Worm (Caenorhabditis elegans): ENCODE data around the gene nlp-101.

nlp-101 gene

DNA sequence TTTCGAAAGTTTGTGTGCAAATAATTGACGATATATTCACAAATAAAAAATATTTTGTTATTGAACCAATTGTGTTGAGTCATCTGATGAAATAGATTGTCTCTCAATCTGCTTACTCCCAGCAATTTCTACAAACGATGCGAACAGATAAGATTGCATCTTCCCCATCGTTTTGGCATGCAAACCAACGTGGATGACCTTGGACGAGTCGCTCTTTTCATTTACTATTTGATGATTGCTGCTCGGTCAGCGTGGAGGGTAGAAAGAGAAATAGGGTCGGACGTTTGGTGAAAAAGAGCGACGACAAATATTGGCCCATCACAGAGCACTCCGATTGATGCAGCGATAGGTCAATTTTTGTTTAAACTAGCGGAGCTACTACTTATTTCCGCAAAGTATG lies 13.0 kb upstream of the nlp-101 start (continued):
- TF ChIP-seq hmg-1.2 (GFP tag; IDR thresholded peaks at IDR 0.05) (peak; percentile 5; the same call in 1 of the 2 replicates), dox-1 (GFP tag; IDR thresholded peaks at IDR 0.05) (no peak), lsl-1 (GFP tag; optimal IDR thresholded peaks at IDR 0.05) (no peak), attf-5 (GFP tag; optimal IDR thresholded peaks at IDR 0.05) (peak; percentile 20), B0261.1 (tag; optimal IDR thresholded peaks at IDR 0.05) (no peak), lag-1 (GFP tag; IDR thresholded peaks at IDR 0.05) (no peak)

DNA sequence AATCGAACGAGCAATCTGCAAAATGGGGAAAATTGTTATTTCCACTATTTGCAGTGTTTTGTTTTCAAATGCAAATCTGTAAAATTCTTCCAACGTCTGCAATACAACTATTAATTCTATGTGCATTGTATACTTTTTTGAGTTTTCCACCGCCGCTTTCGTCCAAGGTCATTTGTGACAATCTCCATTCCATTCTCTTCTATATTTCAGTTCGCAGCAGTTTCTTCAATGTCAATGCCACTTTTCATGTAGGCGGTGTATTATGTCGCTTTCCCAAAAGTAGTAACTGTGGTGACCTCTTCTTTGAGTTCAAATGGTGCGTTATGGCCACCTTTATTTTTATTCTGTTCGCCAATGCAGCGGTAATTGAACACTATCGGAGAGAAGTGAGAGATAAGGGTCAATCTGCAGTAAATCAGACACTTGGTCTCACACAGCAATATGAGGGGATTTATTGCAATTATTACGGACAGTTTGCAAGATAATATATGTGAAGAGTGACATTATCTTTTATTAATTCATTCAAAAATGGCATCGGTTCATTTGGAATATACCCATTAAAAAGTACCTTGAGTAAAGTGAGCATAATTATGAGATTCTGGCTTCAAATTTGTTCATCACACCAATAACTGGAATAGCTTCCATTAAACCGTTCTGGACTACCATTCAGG lies 12.0 kb upstream of the nlp-101 start:
- TF ChIP-seq lsy-27 (tag; optimal IDR thresholded peaks at IDR 0.05; ENCODE audit: borderline replicate concordance, insufficient read depth) = no peak
- no peak for TF ChIP-seq atf-7 (tag; optimal IDR thresholded peaks at IDR 0.05)
- peak; percentile 26 for TF ChIP-seq unc-62 (GFP tag; optimal IDR thresholded peaks at IDR 0.05)
- TF ChIP-seq mcd-1 (GFP tag; IDR thresholded peaks at IDR 0.05) = no peak

ce11 chrX:7827989-7828388 lies 10.7 kb upstream of the nlp-101 start:
- TF ChIP-seq nhr-80 (tag; optimal IDR thresholded peaks at IDR 0.05) (peak; percentile 51), egl-44 (GFP tag; IDR thresholded peaks at IDR 0.05) (no peak)

DNA sequence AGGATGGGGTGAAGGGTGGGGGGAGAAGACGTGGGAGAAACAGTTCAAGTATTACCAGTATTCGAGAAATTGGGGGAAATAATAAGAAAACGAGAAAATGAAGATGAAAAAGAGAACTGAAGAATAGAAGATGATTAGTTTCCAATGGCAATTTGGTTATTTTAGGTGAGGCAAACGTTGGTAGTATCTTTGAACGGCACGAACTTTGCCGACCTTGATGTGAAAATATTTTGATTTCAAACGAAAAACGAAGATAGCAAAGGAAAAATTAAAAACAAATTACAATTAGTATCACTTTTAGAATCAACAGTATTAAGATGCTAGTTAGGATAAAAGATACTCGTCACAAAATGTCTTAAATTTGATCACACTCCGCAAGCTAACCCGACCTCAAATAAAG lies 4.6 kb upstream of the nlp-101 start, which contains the start of gene sul-3:
Gene sul-3 (minus strand): TSS at position 101 of the 400 bp plus-strand sequence.
- no peak for TF ChIP-seq bed-2 (GFP tag; IDR thresholded peaks at IDR 0.05)
- TF ChIP-seq Y79H2A.3 (GFP tag; conservative IDR thresholded peaks at IDR 0.05) = no peak
- TF ChIP-seq snpc-3.4 (tag; optimal IDR thresholded peaks at IDR 0.05) = no peak
- no peak for TF ChIP-seq mxl-1 (tag; optimal IDR thresholded peaks at IDR 0.05)
- TF ChIP-seq let-607 (tag; optimal IDR thresholded peaks at IDR 0.05) = no peak
- no peak for TF ChIP-seq K11D2.4 (GFP tag; IDR thresholded peaks at IDR 0.05)
- no peak for TF ChIP-seq him-1 (tag; optimal IDR thresholded peaks at IDR 0.05)
- TF ChIP-seq F37B4.10 (GFP tag; IDR thresholded peaks at IDR 0.05) = no peak
- TF ChIP-seq F10E7.11 (tag; optimal IDR thresholded peaks at IDR 0.05) = no peak
- TF ChIP-seq lin-54 (GFP tag; optimal IDR thresholded peaks at IDR 0.05) = no peak
- TF ChIP-seq D2030.7 (GFP tag; IDR thresholded peaks at IDR 0.05) = no peak
- TF ChIP-seq hlh-12 (tag; optimal IDR thresholded peaks at IDR 0.05) = no peak
- no peak for TF ChIP-seq xnd-1 (tag; optimal IDR thresholded peaks at IDR 0.05)
- TF ChIP-seq Y95B8A.8 (GFP tag; IDR thresholded peaks at IDR 0.05) = no peak
- no peak for TF ChIP-seq C17E4.6 (GFP tag; IDR thresholded peaks at IDR 0.05)
- TF ChIP-seq lir-1 (GFP tag; conservative IDR thresholded peaks at IDR 0.05) = no peak

DNA sequence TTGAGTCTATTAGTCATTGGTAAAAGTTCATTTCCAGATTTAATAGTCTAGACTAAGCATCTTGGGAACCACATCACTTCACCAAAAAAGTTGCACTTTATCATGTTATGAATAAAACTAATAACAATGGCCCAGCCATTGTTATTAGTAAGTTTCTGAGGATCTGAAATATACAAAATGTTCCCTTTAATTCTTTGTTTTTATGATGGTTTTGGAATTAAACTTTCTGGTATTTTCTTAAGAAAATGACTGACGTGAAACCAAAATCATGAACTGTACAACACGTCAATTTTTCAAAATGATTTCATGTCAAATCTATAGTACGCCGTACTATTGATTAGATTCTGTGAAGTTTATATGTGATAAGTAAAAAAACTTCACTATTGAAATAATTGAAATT lies 1.3 kb downstream of the nlp-101 start:
- TF ChIP-seq hsf-1 (GFP tag; IDR thresholded peaks at IDR 0.05) = no peak

- TF ChIP-seq dox-1 (GFP tag; IDR thresholded peaks at IDR 0.05) (no peak), attf-6 (GFP tag; IDR thresholded peaks at IDR 0.05) (no peak), T26A5.8 (tag; optimal IDR thresholded peaks at IDR 0.05) (no peak), hrde-1 (tag; optimal IDR thresholded peaks at IDR 0.05; ENCODE audit: borderline replicate concordance) (no peak), Y67H2A.10 (GFP tag; conservative IDR thresholded peaks at IDR 0.05) (no peak), fkh-3 (tag; optimal IDR thresholded peaks at IDR 0.05) (no peak), ekl-4 (GFP tag; IDR thresholded peaks at IDR 0.05) (no peak), madf-6 (GFP tag; IDR thresholded peaks at IDR 0.05) (no peak), F55B11.4 (tag; optimal IDR thresholded peaks at IDR 0.05; ENCODE audit: borderline replicate concordance, insufficient read depth) (no peak), tbx-9 (tag; optimal IDR thresholded peaks at IDR 0.05; ENCODE audit: borderline replicate concordance) (no peak), F23B12.7 (tag; optimal IDR thresholded peaks at IDR 0.05; ENCODE audit: insufficient read depth) (no peak), lsy-27 (tag; optimal IDR thresholded peaks at IDR 0.05; ENCODE audit: borderline replicate concordance, insufficient read depth) (no peak), lin-26 (GFP tag; IDR thresholded peaks at IDR 0.05) (no peak)
Observed at ce11 chrX:7842241-7842640, 3.6 kb downstream of the nlp-101 start, which contains the start of gene idpp-11. Gene idpp-11 (plus strand): TSS chrX:7842541.
